Worm (Caenorhabditis elegans) whole organism, late embryonic: ENCODE data around the gene lpr-4.

Experiments used
- C38D4.7 ChIP-seq: fragments of 200-800 bp; sonication (Bioruptor generic); optimal IDR thresholded peaks from 2 replicates; lab custom pipeline; 2018; ENCODE audit warnings: mild to moderate bottlenecking, missing genetic modification characterization, moderate library complexity, missing compliant biosample characterization
- F13H6.1 ChIP-seq: sonication (generic microtip); optimal IDR thresholded peaks from 2 replicates; lab custom pipeline; 2016; ENCODE audit warnings: missing genetic modification characterization, missing compliant biosample characterization
- ama-1 ChIP-seq: fragments of 150-350 bp; optimal IDR thresholded peaks from 2 replicates; lab custom pipeline; 2014
- ceh-34 ChIP-seq: sonication (generic microtip); optimal IDR thresholded peaks from 2 replicates; lab custom pipeline; 2016; ENCODE audit warnings: mild to moderate bottlenecking, missing genetic modification characterization, missing compliant biosample characterization
- dve-1 ChIP-seq: sonication (generic microtip); optimal IDR thresholded peaks from 2 replicates; lab custom pipeline; 2017; ENCODE audit warnings: antibody characterized with exemption, mild to moderate bottlenecking, missing genetic modification characterization, missing compliant biosample characterization
- hlh-8 ChIP-seq: sonication (generic microtip); optimal IDR thresholded peaks from 2 replicates; lab custom pipeline; 2016; ENCODE audit warnings: missing genotype, missing genetic modification characterization, missing compliant biosample characterization
- lin-11 ChIP-seq: fragments of 200-800 bp; sonication (Bioruptor generic); optimal IDR thresholded peaks from 2 replicates; lab custom pipeline; 2018; ENCODE audit warnings: mild to moderate bottlenecking, missing genetic modification characterization, missing compliant biosample characterization
- nhr-11 ChIP-seq: fragments of 150-350 bp; optimal IDR thresholded peaks from 2 replicates; lab custom pipeline; 2014; ENCODE audit warnings: missing biosample characterization, missing genetic modification characterization
- npax-4 ChIP-seq: sonication (generic microtip); optimal IDR thresholded peaks from 2 replicates; lab custom pipeline; 2016; ENCODE audit warnings: missing genetic modification characterization, missing compliant biosample characterization
- pha-4 ChIP-seq: fragments of 150-350 bp; optimal IDR thresholded peaks from 2 replicates; lab custom pipeline; 2018; ENCODE audit warnings: missing biosample characterization, missing genetic modification reagents, missing genetic modification characterization

DNA sequence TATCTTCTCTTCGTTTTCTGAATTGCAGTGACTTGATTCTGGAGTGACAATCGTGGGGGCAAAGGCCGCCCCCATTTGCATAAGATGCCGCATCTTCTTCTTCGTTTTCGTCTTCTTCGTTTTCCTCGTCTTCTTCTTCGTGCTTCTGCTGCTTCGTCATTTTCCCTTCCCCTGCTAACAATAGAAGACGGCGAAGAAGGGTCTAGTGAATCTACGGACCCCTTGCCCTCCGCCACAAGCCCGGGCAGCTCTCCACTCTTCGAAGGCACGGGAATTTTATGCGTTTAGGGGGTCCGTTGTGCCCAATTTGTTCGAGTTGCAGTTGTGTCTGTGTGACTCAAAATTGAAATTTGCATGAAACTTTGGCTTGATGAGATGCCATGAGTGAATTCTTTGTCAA lies 33.1 kb upstream of the lpr-4 start:
- TF ChIP-seq npax-4 (no peak), C38D4.7 (GFP tag; lab: Kevin White, UChicago) (peak; percentile 33), F13H6.1 (tag; lab: Kevin White, UChicago) (no peak), ceh-34 (tag; lab: Kevin White, UChicago) (no peak), lin-11 (tag; lab: Kevin White, UChicago) (no peak), nhr-11 (no peak), dve-1 (tag; lab: Kevin White, UChicago) (no peak), ama-1 (lab: Kevin White, UChicago) (no peak), hlh-8 (no peak), pha-4 (tag; lab: Kevin White, UChicago) (no peak)
